Fruit fly (Drosophila melanogaster) whole organism, embryonic: ENCODE results near the gene Scamp.

ENCODE experiments used
- CG12071 ChIP-seq: fragments of 200-800 bp; sonication (Bioruptor generic); optimal IDR thresholded peaks from 3 replicates; lab custom pipeline; 2018; ENCODE audit warnings: missing biosample characterization, mild to moderate bottlenecking, missing genetic modification characterization
- shn ChIP-seq: fragments of 200-800 bp; sonication (Bioruptor generic); optimal IDR thresholded peaks from 3 replicates; lab custom pipeline; 2016; ENCODE audit warnings: missing biosample characterization, missing genetic modification characterization
- wek ChIP-seq: fragments of 200-800 bp; sonication (Bioruptor generic); optimal IDR thresholded peaks from 3 replicates; lab custom pipeline; 2018; ENCODE audit warnings: missing biosample characterization, mild to moderate bottlenecking, missing genetic modification characterization, moderate library complexity

- TF ChIP-seq shn (no peak), CG12071 (GFP tag; lab: Kevin White, UChicago) (no peak), wek (GFP tag; lab: Kevin White, UChicago) (no peak)
These were observed 26.1 kb upstream of the Scamp start, which contains the start of gene CG6324 for dm6 chrX:15475791-15476190.
